Fruit fly (Drosophila melanogaster) whole organism: ENCODE measurements around the gene Muc14A.

Experiments
- CG8478 ChIP-seq: fragments of >200 bp; optimal IDR thresholded peaks from 2 replicates; lab custom pipeline; 2018; ENCODE audit warnings: inconsistent platforms
- Dll ChIP-seq: fragments of >200 bp; optimal IDR thresholded peaks from 2 replicates; lab custom pipeline; 2017
- EcR ChIP-seq, 2 experiments: fragments of >200 bp; optimal IDR thresholded peaks; 2 replicates each; lab custom pipeline; 2017; ENCODE audit warnings: missing biosample characterization in 2 of 2, missing genetic modification characterization in 2 of 2, missing genetic modification reagents in 2 of 2
- pan ChIP-seq: fragments of >200 bp; optimal IDR thresholded peaks from 2 replicates; lab custom pipeline; 2017
- psq ChIP-seq: fragments of >200 bp; optimal IDR thresholded peaks from 2 replicates; lab custom pipeline; 2017
- usp ChIP-seq: fragments of >200 bp; optimal IDR thresholded peaks from 2 replicates; lab custom pipeline; 2017; ENCODE audit warnings: missing biosample characterization, missing genetic modification characterization, mixed read lengths

The Muc14A gene

DNA sequence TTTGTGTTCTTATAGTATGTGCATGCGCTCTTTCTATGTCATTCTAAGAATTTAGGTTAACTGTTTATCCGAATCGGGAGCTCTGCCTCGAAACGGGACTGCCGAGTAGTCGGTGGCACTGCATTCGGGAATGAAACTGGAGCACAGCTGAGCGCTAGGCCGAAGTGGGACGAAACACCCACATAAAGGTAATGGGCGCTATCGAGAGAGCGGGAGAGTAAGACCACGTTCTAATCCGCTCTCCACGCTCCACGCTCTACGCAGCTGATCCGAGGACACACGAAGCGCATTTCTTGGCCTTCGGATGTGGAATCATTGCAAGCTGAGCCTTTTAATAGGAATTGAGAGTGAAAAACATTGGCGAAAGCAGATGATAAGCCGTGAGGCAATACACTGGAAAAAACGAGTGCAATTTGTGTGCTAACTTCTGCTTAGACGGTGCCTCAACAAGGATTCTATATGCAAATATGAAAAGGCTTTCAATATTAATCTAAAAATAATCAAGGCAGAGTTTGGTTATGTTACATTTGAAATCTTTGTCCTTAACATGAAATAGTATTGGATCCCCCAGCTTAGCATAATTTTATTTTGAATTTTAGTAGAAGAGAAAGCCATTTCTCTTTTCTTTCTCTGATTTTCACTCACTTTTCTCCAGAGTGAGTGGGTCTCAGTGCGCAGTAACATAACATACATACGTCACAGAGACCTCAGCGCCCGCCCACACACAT lies 77.1 kb downstream of the Muc14A start:
- no peak for TF ChIP-seq EcR (GFP tag; optimal IDR thresholded peaks at IDR 0.05; lab: Kevin White, UChicago)

- TF ChIP-seq usp (no peak), CG8478 (lab: Kevin White, UChicago) (no peak), Dll (no peak), pan (lab: Kevin White, UChicago) (no peak), psq (no peak), EcR (GFP tag; optimal IDR thresholded peaks at IDR 0.05; lab: Kevin White, UChicago) (no peak)
Observed at dm6 chrX:16087496-16087895, 78.6 kb downstream of the Muc14A start.

- TF ChIP-seq pan (lab: Kevin White, UChicago) (no peak), EcR (GFP tag; optimal IDR thresholded peaks at IDR 0.05; lab: Kevin White, UChicago) (no peak), usp (no peak), psq (no peak), Dll (no peak), CG8478 (lab: Kevin White, UChicago) (no peak)
Observed at dm6 chrX:16088279-16088678, 79.4 kb downstream of the Muc14A start.

DNA sequence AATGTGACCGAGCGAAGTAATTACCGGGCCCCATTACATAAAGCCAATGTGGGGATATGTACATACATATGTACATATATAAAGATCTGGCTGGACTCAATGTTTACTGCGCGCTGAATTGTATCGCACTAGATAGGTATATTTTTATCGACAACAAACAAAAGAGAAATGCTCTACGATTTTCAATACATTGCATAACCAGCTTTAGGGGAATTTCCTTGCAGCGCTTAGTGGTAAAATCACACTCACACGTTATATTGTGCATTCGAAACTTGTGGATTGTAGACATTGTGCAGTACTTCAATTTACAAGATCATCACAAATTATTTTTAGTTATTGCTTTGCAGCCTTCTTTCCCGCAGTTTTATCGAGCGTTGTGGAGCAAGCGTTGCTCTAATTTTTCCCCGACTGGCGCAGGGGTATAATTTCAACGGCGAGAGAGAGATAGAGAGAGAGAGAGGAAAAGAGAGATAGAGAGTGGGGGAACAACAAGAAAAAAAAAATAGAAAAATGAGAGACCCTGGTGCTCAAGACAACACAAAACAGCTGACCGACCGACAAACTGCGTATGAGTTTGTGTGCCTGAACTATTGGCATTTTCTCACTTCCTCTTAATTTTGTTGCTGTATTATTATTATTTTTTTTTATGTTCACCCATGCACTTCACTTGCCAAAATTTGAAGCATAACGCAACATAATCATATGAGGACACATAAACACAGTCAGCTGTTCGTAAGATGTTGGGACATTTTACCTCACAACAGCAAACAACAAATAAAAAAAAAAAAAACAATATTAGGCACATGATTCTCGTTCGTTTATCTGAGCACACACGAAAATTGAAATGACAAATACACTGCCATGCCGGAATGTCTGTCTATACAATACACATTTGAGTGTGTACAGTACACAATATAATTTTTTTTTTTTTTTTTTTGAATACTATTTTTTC lies 80.4 kb downstream of the Muc14A start:
- TF ChIP-seq EcR (GFP tag; optimal IDR thresholded peaks at IDR 0.05; lab: Kevin White, UChicago) (no peak), Dll (no peak), usp (no peak), pan (lab: Kevin White, UChicago) (no peak), psq (no peak), CG8478 (lab: Kevin White, UChicago) (no peak)

- no peak for TF ChIP-seq pan (lab: Kevin White, UChicago)
- TF ChIP-seq EcR (GFP tag; optimal IDR thresholded peaks at IDR 0.05; lab: Kevin White, UChicago): no peak
- no peak for TF ChIP-seq CG8478 (lab: Kevin White, UChicago)
- no peak for TF ChIP-seq Dll
- no peak for TF ChIP-seq usp
- TF ChIP-seq psq: no peak
Observed at dm6 chrX:16090179-16091144, 81.5 kb downstream of the Muc14A start.

- no peak for TF ChIP-seq pan (lab: Kevin White, UChicago)
- no peak for TF ChIP-seq Dll
- no peak for TF ChIP-seq psq
- no peak for TF ChIP-seq usp
- TF ChIP-seq CG8478 (lab: Kevin White, UChicago): no peak
- TF ChIP-seq EcR (GFP tag; optimal IDR thresholded peaks at IDR 0.05; lab: Kevin White, UChicago): no peak
Observed at dm6 chrX:16091431-16091990, 82.6 kb downstream of the Muc14A start, which contains the start of gene Tob. TSS of gene Tob (minus strand) at chrX:16091495.

DNA sequence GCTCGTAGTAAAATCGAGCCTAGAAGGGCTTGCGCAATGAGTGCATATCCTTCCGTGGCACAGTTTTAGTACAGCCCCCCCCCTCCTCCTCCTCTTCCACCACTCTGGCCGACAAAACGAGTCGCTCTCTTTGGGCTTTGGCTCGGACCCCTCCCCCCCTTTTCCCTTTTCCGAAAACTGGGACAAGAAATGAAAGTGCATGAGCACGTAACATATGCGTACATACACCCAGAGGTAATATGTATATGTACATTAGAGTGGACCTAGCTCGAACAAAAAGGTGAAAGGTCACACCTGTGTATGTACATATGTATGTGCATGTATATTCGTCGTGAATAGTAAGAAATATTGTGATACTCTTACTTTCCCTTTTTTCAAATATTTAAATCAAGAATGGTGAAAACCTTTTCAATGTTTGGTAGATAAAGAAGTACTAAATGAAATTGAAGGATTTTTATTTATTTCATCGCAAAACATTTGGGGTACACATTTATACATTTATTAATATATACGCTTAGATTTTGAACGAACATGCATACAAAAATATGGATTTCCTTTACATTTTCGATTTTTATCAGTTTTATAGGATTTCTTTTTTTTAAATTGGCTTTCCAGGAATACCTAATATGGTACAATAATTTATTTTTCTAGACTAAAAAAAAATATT lies 83.8 kb downstream of the Muc14A start:
- no peak for TF ChIP-seq psq
- TF ChIP-seq pan (lab: Kevin White, UChicago): no peak
- TF ChIP-seq EcR (GFP tag; optimal IDR thresholded peaks at IDR 0.05; lab: Kevin White, UChicago): no peak
- TF ChIP-seq Dll: no peak
- no peak for TF ChIP-seq CG8478 (lab: Kevin White, UChicago)
- TF ChIP-seq usp: no peak

dm6 chrX:16096488-16096887 lies 87.6 kb downstream of the Muc14A start:
- no peak for TF ChIP-seq usp
- TF ChIP-seq EcR (GFP tag; optimal IDR thresholded peaks at IDR 0.05; lab: Kevin White, UChicago): no peak
- no peak for TF ChIP-seq pan (lab: Kevin White, UChicago)
- no peak for TF ChIP-seq CG8478 (lab: Kevin White, UChicago)
- TF ChIP-seq psq: no peak
- no peak for TF ChIP-seq Dll

DNA sequence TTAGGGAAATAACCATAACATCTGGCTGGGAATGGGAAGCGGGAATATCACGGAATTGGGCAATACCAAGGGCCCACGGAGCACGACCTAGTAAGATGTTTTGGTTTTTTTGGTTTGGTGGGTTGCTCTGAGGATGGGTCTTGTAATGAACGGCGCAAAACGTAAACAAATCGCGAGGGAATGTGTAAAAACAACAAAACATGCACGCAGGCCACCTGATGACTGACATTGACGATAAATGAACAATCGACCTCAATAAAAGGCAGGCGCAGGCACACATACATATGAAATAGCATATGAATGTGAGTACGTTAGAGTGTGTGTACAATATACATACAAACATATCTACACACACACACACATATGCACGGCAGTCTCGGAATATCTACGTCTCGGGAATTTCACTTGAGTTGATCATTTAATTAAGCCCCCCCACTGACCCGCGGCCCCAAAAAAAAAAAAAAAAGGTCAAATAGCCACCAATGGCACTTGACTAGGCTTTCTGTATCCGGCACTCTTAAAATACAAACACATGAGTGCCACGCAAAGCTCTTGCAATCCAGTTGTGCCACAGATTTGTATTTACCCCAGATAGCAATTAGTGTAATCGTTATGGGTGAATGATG lies 91.9 kb downstream of the Muc14A start:
- no peak for TF ChIP-seq CG8478 (lab: Kevin White, UChicago)
- TF ChIP-seq psq: no peak
- no peak for TF ChIP-seq Dll
- TF ChIP-seq usp: no peak
- TF ChIP-seq EcR (GFP tag; optimal IDR thresholded peaks at IDR 0.05; lab: Kevin White, UChicago): no peak

- TF ChIP-seq Dll: no peak
- no peak for TF ChIP-seq psq
- no peak for TF ChIP-seq pan (lab: Kevin White, UChicago)
- no peak for TF ChIP-seq usp
- TF ChIP-seq EcR (GFP tag; optimal IDR thresholded peaks at IDR 0.05; lab: Kevin White, UChicago): no peak
Observed at dm6 chrX:16102338-16103218, 93.7 kb downstream of the Muc14A start.
